Fruit fly (Drosophila melanogaster): ENCODE results near the gene CG7227.

dm6 chr2L:7993984-7994854 lies 3.7 kb downstream of the CG7227 start, which contains the start of gene pes:
- TF ChIP-seq pan (optimal IDR thresholded peaks at IDR 0.05) (no peak), usp (GFP tag; optimal IDR thresholded peaks at IDR 0.05) (no peak), CG8478 (optimal IDR thresholded peaks at IDR 0.05) (no peak), psq (optimal IDR thresholded peaks at IDR 0.05) (no peak)

Measured in whole organism.